Worm (Caenorhabditis elegans): ENCODE results near the gene ZC15.5.

ZC15.5 gene

DNA sequence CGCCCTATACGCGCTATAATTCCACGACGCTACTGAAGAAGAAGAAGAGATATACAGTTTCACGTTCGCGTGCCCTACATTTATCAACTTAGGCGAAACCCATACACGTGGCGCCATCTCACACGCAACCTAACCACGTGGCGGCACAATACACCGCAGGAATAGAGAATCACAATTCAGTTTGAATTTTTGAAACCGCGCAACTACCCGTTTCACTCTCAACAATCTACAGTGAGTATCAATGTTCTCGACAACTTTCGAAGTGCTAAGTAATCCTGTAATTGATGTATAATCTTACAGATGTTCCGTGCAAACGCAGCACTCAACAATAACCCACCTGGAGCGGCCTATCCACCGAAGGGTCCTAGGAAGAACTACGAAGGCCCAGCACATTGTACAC is 8.1 kb downstream of the ZC15.5 start, which contains the start of gene ZC15.1:
TSS of gene ZC15.1 (plus strand) at position 301 of the 400 bp plus-strand sequence.
- no peak for TF ChIP-seq nhr-25 (tag; optimal IDR thresholded peaks at IDR 0.05)
- no peak for TF ChIP-seq elt-3 (tag; optimal IDR thresholded peaks at IDR 0.05)
- no peak for TF ChIP-seq eor-1 (tag; optimal IDR thresholded peaks at IDR 0.05)
- no peak for TF ChIP-seq sea-2 (GFP tag; optimal IDR thresholded peaks at IDR 0.05)
- no peak for TF ChIP-seq aly-2 (tag; optimal IDR thresholded peaks at IDR 0.05)
- no peak for TF ChIP-seq zag-1 (tag; optimal IDR thresholded peaks at IDR 0.05)
- TF ChIP-seq unc-39 (tag; optimal IDR thresholded peaks at IDR 0.05) = no peak
- no peak for TF ChIP-seq lin-15B (tag; optimal IDR thresholded peaks at IDR 0.05)
- no peak for TF ChIP-seq egl-27 (tag; optimal IDR thresholded peaks at IDR 0.05)

ce11 chrV:20310575-20310974 is 12.8 kb downstream of the ZC15.5 start, which contains the start of gene ZC15.10:
TSS of gene ZC15.10 (plus strand) at chrV:20310736.
- TF ChIP-seq sea-2 (GFP tag; optimal IDR thresholded peaks at IDR 0.05) (no peak), ama-1 (optimal IDR thresholded peaks at IDR 0.05) (no peak), egl-5 (tag; optimal IDR thresholded peaks at IDR 0.05) (no peak), mdl-1 (tag; optimal IDR thresholded peaks at IDR 0.05) (no peak), unc-39 (tag; optimal IDR thresholded peaks at IDR 0.05) (no peak), nfya-1 (tag; optimal IDR thresholded peaks at IDR 0.05; ENCODE audit: insufficient read depth) (no peak), pqm-1 (tag; optimal IDR thresholded peaks at IDR 0.05) (no peak), mml-1 (tag; optimal IDR thresholded peaks at IDR 0.05) (no peak), snpc-4 (tag; optimal IDR thresholded peaks at IDR 0.05) (no peak), lsy-12 (tag; optimal IDR thresholded peaks at IDR 0.05) (no peak), jun-1 (tag; optimal IDR thresholded peaks at IDR 0.05) (no peak), nhr-237 (tag; optimal IDR thresholded peaks at IDR 0.05) (no peak), nhr-77 (tag; optimal IDR thresholded peaks at IDR 0.05) (no peak)

DNA sequence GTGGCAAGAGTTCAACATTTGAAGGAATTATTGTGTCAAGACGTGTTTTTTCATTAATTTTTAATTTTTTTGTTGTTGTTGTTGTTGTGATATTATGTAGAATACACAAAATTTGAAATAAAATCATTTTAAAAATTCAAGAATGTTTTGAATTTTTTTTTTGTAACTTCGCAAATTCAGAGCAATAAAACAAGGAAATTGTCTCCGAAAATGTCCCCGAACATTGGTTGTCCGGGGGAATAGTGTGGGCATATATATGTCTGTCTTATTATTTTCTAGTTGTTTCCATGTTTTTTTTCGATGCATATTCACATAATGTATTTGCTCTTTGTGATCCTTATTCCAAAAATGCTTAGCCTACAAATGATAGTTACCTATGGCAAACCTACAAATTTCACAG is 13.8 kb downstream of the ZC15.5 start, which contains the start of gene clec-262:
TSS of gene clec-262 (plus strand) at position 301 of the 400 bp plus-strand sequence.
- TF ChIP-seq unc-62 (GFP tag; optimal IDR thresholded peaks at IDR 0.05) (no peak), nhr-67 (tag; optimal IDR thresholded peaks at IDR 0.05) (no peak), R02D3.7 (tag; optimal IDR thresholded peaks at IDR 0.05) (no peak), fkh-2 (tag; optimal IDR thresholded peaks at IDR 0.05) (no peak), ceh-16 (tag; optimal IDR thresholded peaks at IDR 0.05) (no peak), sea-2 (GFP tag; optimal IDR thresholded peaks at IDR 0.05) (no peak), egl-5 (tag; optimal IDR thresholded peaks at IDR 0.05) (no peak)

- TF ChIP-seq zag-1 (tag; optimal IDR thresholded peaks at IDR 0.05) (no peak), nhr-76 (tag; optimal IDR thresholded peaks at IDR 0.05) (no peak), skn-1 (tag; optimal IDR thresholded peaks at IDR 0.05) (no peak), ceh-9 (tag; optimal IDR thresholded peaks at IDR 0.05) (no peak), fos-1 (tag; optimal IDR thresholded peaks at IDR 0.05) (no peak), mdl-1 (tag; optimal IDR thresholded peaks at IDR 0.05) (no peak), ztf-4 (tag; optimal IDR thresholded peaks at IDR 0.05) (no peak), pha-4 (tag; optimal IDR thresholded peaks at IDR 0.05) (no peak), ceh-82 (tag; optimal IDR thresholded peaks at IDR 0.05) (no peak), mml-1 (tag; optimal IDR thresholded peaks at IDR 0.05) (no peak), nhr-77 (tag; optimal IDR thresholded peaks at IDR 0.05) (no peak), nhr-237 (tag; optimal IDR thresholded peaks at IDR 0.05) (no peak), elt-2 (tag; optimal IDR thresholded peaks at IDR 0.05) (no peak)
Observed at ce11 chrV:20317442-20317841, 19.7 kb downstream of the ZC15.5 start, which contains the start of gene Y113G7C.1. TSS of gene Y113G7C.1 (plus strand) at chrV:20317742.

- TF ChIP-seq nhr-23 (tag; optimal IDR thresholded peaks at IDR 0.05) (no peak), nhr-28 (tag; optimal IDR thresholded peaks at IDR 0.05) (no peak), egl-5 (tag; optimal IDR thresholded peaks at IDR 0.05) (no peak), unc-62 (GFP tag; optimal IDR thresholded peaks at IDR 0.05) (no peak), elt-2 (tag; optimal IDR thresholded peaks at IDR 0.05) (no peak), sea-2 (GFP tag; optimal IDR thresholded peaks at IDR 0.05) (no peak), lin-39 (tag; optimal IDR thresholded peaks at IDR 0.05) (no peak), eor-1 (tag; optimal IDR thresholded peaks at IDR 0.05) (no peak), nhr-67 (tag; optimal IDR thresholded peaks at IDR 0.05) (no peak), mml-1 (tag; optimal IDR thresholded peaks at IDR 0.05) (no peak), ama-1 (optimal IDR thresholded peaks at IDR 0.05) (no peak), hmg-11 (tag; optimal IDR thresholded peaks at IDR 0.05) (no peak), snpc-4 (tag; optimal IDR thresholded peaks at IDR 0.05) (no peak), skn-1 (tag; optimal IDR thresholded peaks at IDR 0.05) (no peak), ZK546.5 (tag; optimal IDR thresholded peaks at IDR 0.05) (no peak)
Observed at ce11 chrV:20325417-20325816, 27.7 kb downstream of the ZC15.5 start, which contains the start of gene Y38H6A.1. TSS of gene Y38H6A.1 (plus strand) at chrV:20325717.
